Fruit fly (Drosophila melanogaster) whole organism, prepupa: ENCODE measurements around the gene Zn72D.

Experiments used
- CG10669 ChIP-seq: fragments of 200-800 bp; sonication (Bioruptor generic); optimal IDR thresholded peaks from 3 replicates; lab custom pipeline; 2018; ENCODE audit warnings: missing biosample characterization, mild to moderate bottlenecking, missing genetic modification characterization, moderate library complexity
- CG11294 ChIP-seq: fragments of 200-800 bp; sonication (Bioruptor generic); IDR thresholded peaks from 2 replicates; pipeline ENCODE4 v1.3.6; 2022; ENCODE audit warnings: missing biosample characterization, missing genetic modification characterization
- CG11762 ChIP-seq: fragments of 200-800 bp; sonication (Bioruptor generic); optimal IDR thresholded peaks from 3 replicates; lab custom pipeline; 2016; ENCODE audit warnings: missing biosample characterization, missing genetic modification characterization; ENCODE audit not compliant: insufficient read depth
- CG11902 ChIP-seq: fragments of 200-800 bp; sonication (Bioruptor generic); optimal IDR thresholded peaks from 3 replicates; lab custom pipeline; 2016; ENCODE audit warnings: missing biosample characterization, missing genetic modification characterization
- CG16779 ChIP-seq: fragments of 200-800 bp; sonication (Bioruptor generic); optimal IDR thresholded peaks from 3 replicates; lab custom pipeline; 2017; ENCODE audit warnings: missing biosample characterization, mild to moderate bottlenecking, missing genetic modification characterization
- CG3032 ChIP-seq: fragments of 200-800 bp; optimal IDR thresholded peaks from 2 replicates; lab custom pipeline; 2019; ENCODE audit warnings: missing biosample characterization, mild to moderate bottlenecking, missing genetic modification characterization, moderate library complexity
- CG31627 ChIP-seq: fragments of 200-800 bp; sonication (Bioruptor generic); optimal IDR thresholded peaks from 3 replicates; lab custom pipeline; 2016; ENCODE audit warnings: missing biosample characterization, missing genetic modification characterization
- CG32006 ChIP-seq: fragments of 200-800 bp; sonication (Bioruptor generic); optimal IDR thresholded peaks from 3 replicates; lab custom pipeline; 2017; ENCODE audit warnings: missing biosample characterization, mild to moderate bottlenecking, missing genetic modification characterization
- CG3919 ChIP-seq: fragments of 200-800 bp; sonication (Bioruptor generic); optimal IDR thresholded peaks from 3 replicates; lab custom pipeline; 2016; ENCODE audit warnings: missing biosample characterization, missing genetic modification characterization
- CG6163 ChIP-seq: fragments of 200-800 bp; sonication (Bioruptor generic); IDR thresholded peaks from 3 replicates; pipeline ENCODE4 v1.3.6; 2022; ENCODE audit warnings: missing biosample characterization, missing genetic modification characterization
- CG6276 ChIP-seq: fragments of 200-800 bp; sonication (Bioruptor generic); optimal IDR thresholded peaks from 2 replicates; lab custom pipeline; 2017; ENCODE audit warnings: missing biosample characterization, mild to moderate bottlenecking, missing genetic modification characterization
- CG6808 ChIP-seq: fragments of 200-800 bp; sonication (Bioruptor generic); optimal IDR thresholded peaks from 3 replicates; lab custom pipeline; 2017; ENCODE audit warnings: missing biosample characterization, missing genetic modification characterization, mild to moderate bottlenecking, moderate library complexity, missing genetic modification reagents
- CG7368 ChIP-seq: fragments of 200-800 bp; sonication (Bioruptor generic); optimal IDR thresholded peaks from 3 replicates; lab custom pipeline; 2016; ENCODE audit warnings: missing biosample characterization, missing genetic modification characterization
- CG8119 ChIP-seq: fragments of 200-800 bp; sonication (Bioruptor generic); IDR thresholded peaks from 3 replicates; pipeline ENCODE4 v1.3.6; 2022; ENCODE audit warnings: missing biosample characterization, missing genetic modification characterization
- CG8319 ChIP-seq: fragments of 200-800 bp; sonication (Bioruptor generic); optimal IDR thresholded peaks from 3 replicates; lab custom pipeline; 2016; ENCODE audit warnings: missing biosample characterization, missing genetic modification characterization
- CG9139 ChIP-seq: fragments of 200-800 bp; sonication (Bioruptor generic); optimal IDR thresholded peaks from 3 replicates; lab custom pipeline; 2017; ENCODE audit warnings: missing biosample characterization, mild to moderate bottlenecking, missing genetic modification characterization
- Eip75B ChIP-seq: fragments of 200-800 bp; sonication (Bioruptor generic); optimal IDR thresholded peaks from 3 replicates; lab custom pipeline; 2016; ENCODE audit warnings: missing biosample characterization, missing genetic modification characterization
- Eip78C ChIP-seq: fragments of 200-800 bp; sonication (Bioruptor generic); peaks from one replicate; lab custom pipeline; 2016; ENCODE audit warnings: missing biosample characterization, missing genetic modification characterization
- Eip93F ChIP-seq: fragments of 200-800 bp; sonication (Bioruptor generic); optimal IDR thresholded peaks from 2 replicates; lab custom pipeline; 2016; ENCODE audit warnings: missing biosample characterization, mild to moderate bottlenecking, missing genetic modification characterization
- Lpt ChIP-seq: fragments of 200-800 bp; sonication (Bioruptor generic); optimal IDR thresholded peaks from 3 replicates; lab custom pipeline; 2016; ENCODE audit warnings: missing biosample characterization, missing genetic modification characterization
- Met ChIP-seq: fragments of 200-800 bp; sonication (Bioruptor generic); optimal IDR thresholded peaks from 3 replicates; lab custom pipeline; 2016; ENCODE audit warnings: missing biosample characterization, missing genetic modification characterization
- OdsH ChIP-seq: fragments of 200-800 bp; sonication (Bioruptor generic); optimal IDR thresholded peaks from 3 replicates; lab custom pipeline; 2016; ENCODE audit warnings: missing biosample characterization, missing genetic modification characterization
- Smox ChIP-seq: fragments of 200-800 bp; sonication (Bioruptor generic); optimal IDR thresholded peaks from 3 replicates; lab custom pipeline; 2016; ENCODE audit warnings: missing biosample characterization, missing genetic modification characterization
- Sox102F ChIP-seq: fragments of 200-800 bp; sonication (Bioruptor generic); optimal IDR thresholded peaks from 2 replicates; lab custom pipeline; 2016; ENCODE audit warnings: missing biosample characterization, mild to moderate bottlenecking, missing genetic modification characterization
- Sox14 ChIP-seq: fragments of 200-800 bp; sonication (Bioruptor generic); optimal IDR thresholded peaks from 3 replicates; lab custom pipeline; 2016; ENCODE audit warnings: missing biosample characterization, missing genetic modification characterization
- achi ChIP-seq: fragments of 200-800 bp; sonication (Bioruptor generic); optimal IDR thresholded peaks from 3 replicates; lab custom pipeline; 2016; ENCODE audit warnings: missing biosample characterization, missing genetic modification characterization
- acj6 ChIP-seq: fragments of 200-800 bp; sonication (Bioruptor generic); optimal IDR thresholded peaks from 3 replicates; lab custom pipeline; 2016; ENCODE audit warnings: missing biosample characterization, missing genetic modification characterization
- cyc ChIP-seq: fragments of 200-800 bp; sonication (Bioruptor generic); optimal IDR thresholded peaks from 3 replicates; lab custom pipeline; 2016; ENCODE audit warnings: missing biosample characterization, missing genetic modification characterization
- dac ChIP-seq: fragments of 200-800 bp; sonication (Bioruptor generic); optimal IDR thresholded peaks from 2 replicates; lab custom pipeline; 2017; ENCODE audit warnings: missing biosample characterization, mild to moderate bottlenecking, missing genetic modification characterization
- esn ChIP-seq: fragments of 200-800 bp; sonication (Bioruptor generic); optimal IDR thresholded peaks from 2 replicates; lab custom pipeline; 2016; ENCODE audit warnings: missing biosample characterization, mild to moderate bottlenecking, missing genetic modification characterization, moderate library complexity
- fd59A ChIP-seq: fragments of 200-800 bp; sonication (Bioruptor generic); optimal IDR thresholded peaks from 2 replicates; lab custom pipeline; 2017; ENCODE audit warnings: missing biosample characterization, mild to moderate bottlenecking, missing genetic modification characterization, missing genetic modification reagents
- fd85E ChIP-seq: fragments of 200-800 bp; sonication (Bioruptor generic); optimal IDR thresholded peaks from 3 replicates; lab custom pipeline; 2016; ENCODE audit warnings: missing biosample characterization, missing genetic modification characterization
- fkh ChIP-seq: fragments of 200-800 bp; sonication (Bioruptor generic); optimal IDR thresholded peaks from 3 replicates; lab custom pipeline; 2017; ENCODE audit warnings: missing biosample characterization, mild to moderate bottlenecking, missing genetic modification characterization, moderate library complexity
- lz ChIP-seq: fragments of 200-800 bp; sonication (Bioruptor generic); optimal IDR thresholded peaks from 3 replicates; lab custom pipeline; 2016; ENCODE audit warnings: missing biosample characterization, missing genetic modification characterization
- net ChIP-seq: fragments of 200-800 bp; sonication (Bioruptor generic); optimal IDR thresholded peaks from 3 replicates; lab custom pipeline; 2016; ENCODE audit warnings: missing biosample characterization, missing genetic modification characterization
- salr ChIP-seq, 2 experiments: fragments of 200-800 bp; sonication (Bioruptor generic); optimal IDR thresholded peaks; 3 replicates each; lab custom pipeline; 2016 to 2018; ENCODE audit warnings: missing biosample characterization in 2 of 2, missing genetic modification characterization in 2 of 2, mild to moderate bottlenecking in 1 of 2
- svp ChIP-seq: fragments of 200-800 bp; sonication (Bioruptor generic); peaks from one replicate; lab custom pipeline; 2016; ENCODE audit warnings: missing biosample characterization, missing genetic modification characterization
- topi ChIP-seq: fragments of 200-800 bp; sonication (Bioruptor generic); optimal IDR thresholded peaks from 3 replicates; lab custom pipeline; 2016; ENCODE audit warnings: missing biosample characterization, missing genetic modification characterization
- vri ChIP-seq: fragments of 200-800 bp; sonication (Bioruptor generic); optimal IDR thresholded peaks from 3 replicates; lab custom pipeline; 2016; ENCODE audit warnings: missing biosample characterization, mild to moderate bottlenecking, missing genetic modification characterization

Gene Zn72D

DNA sequence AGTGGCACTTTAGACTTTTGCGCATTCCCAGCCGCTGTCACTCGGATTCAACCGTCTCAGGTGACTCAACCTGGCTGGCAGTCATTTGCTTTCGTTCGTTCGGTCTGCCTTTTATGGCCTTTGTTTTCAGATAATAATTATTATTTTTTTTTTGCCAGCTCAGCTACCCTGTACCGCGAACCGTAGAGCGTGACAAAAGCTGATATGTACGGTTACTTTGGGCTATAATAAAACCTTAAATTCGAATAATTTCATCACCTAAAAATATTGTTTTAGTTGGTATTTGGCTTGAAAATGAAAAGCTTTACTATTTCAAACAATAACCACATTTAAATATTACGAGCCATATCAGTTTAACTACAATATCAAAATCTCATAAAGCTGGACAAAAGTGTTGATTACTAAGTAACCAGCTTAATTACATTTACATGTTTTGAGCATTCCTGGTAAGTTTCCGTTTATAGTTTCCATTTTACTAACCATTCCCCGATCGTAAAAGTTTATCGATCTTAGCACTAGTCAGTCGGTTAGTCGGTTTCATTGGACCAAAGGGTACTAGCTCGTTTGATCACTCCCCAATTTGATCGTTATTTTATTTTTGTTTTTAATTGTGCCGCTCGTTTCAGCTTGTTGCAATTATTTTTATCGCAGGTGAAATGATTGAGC is 38.6 kb upstream of the Zn72D start:
- TF ChIP-seq esn (GFP tag; lab: Kevin White, UChicago) (peak; percentile 18), Smox (GFP tag; lab: Kevin White, UChicago) (no peak), CG10669 (GFP tag; lab: Kevin White, UChicago) (no peak), Met (GFP tag; lab: Kevin White, UChicago) (peak; percentile 21), CG32006 (GFP tag; lab: Kevin White, UChicago) (no peak), CG3032 (tag; lab: Kevin White, UChicago) (no peak), net (GFP tag; lab: Kevin White, UChicago) (no peak), Sox14 (peak; percentile 43), CG6163 (GFP tag; lab: Robert Waterston, UW) (no peak), Sox102F (GFP tag; lab: Kevin White, UChicago) (peak; percentile 15), CG8319 (GFP tag; lab: Kevin White, UChicago) (no peak), acj6 (GFP tag; lab: Kevin White, UChicago) (no peak), svp (GFP tag; lab: Kevin White, UChicago) (peak; percentile 71), cyc (GFP tag; lab: Kevin White, UChicago) (no peak), CG31627 (GFP tag; lab: Kevin White, UChicago) (no peak), dac (no peak), fd85E (GFP tag; lab: Kevin White, UChicago) (no peak), lz (no peak), Eip93F (GFP tag; lab: Kevin White, UChicago) (peak; percentile 20), CG11902 (no peak), salr (GFP tag; optimal IDR thresholded peaks at IDR 0.05; lab: Kevin White, UChicago) (no peak), Lpt (GFP tag; lab: Kevin White, UChicago) (no peak), fkh (GFP tag; lab: Kevin White, UChicago) (no peak), CG9139 (GFP tag; lab: Kevin White, UChicago) (no peak), CG6808 (GFP tag; lab: Kevin White, UChicago) (no peak), OdsH (GFP tag; lab: Kevin White, UChicago) (no peak), Eip78C (peak; percentile 72), topi (peak; percentile 8), CG16779 (tag; lab: Kevin White, UChicago) (no peak), CG8119 (GFP tag; lab: Robert Waterston, UW) (no peak), achi (GFP tag; lab: Kevin White, UChicago) (no peak), CG6276 (GFP tag; lab: Kevin White, UChicago) (no peak), vri (GFP tag; lab: Kevin White, UChicago) (peak; percentile 6), CG3919 (no peak)
- TF ChIP-seq, all 60 proteins: peak for 9

DNA sequence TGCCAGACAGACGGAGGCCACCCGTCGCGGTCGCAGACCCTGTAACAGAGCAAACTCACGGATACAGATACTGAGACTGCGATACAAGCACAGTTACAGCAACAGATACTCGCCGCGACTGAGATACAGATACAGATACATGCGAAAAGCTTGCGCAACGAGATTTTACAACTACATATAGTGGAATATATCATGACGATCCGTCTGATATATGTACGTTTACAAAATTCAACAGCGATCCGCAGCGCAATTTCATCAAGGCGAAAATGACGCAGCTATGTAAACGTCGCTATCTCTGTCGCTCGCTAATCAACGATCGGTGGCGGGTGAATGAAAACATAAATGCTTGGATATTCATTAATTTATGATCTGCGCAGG is 37.7 kb upstream of the Zn72D start:
- TF ChIP-seq CG6276 (GFP tag; lab: Kevin White, UChicago), result no peak
- TF ChIP-seq CG11294 (GFP tag; lab: Robert Waterston, UW), result 0 out of 2 replicates have a peak, but pooled peaks have one; percentile 5
- TF ChIP-seq Eip93F (GFP tag; lab: Kevin White, UChicago), result no peak
- TF ChIP-seq Eip78C, result peak; percentile 15
- TF ChIP-seq vri (GFP tag; lab: Kevin White, UChicago), result peak; percentile 57
- TF ChIP-seq CG7368 (GFP tag; lab: Kevin White, UChicago), result no peak
- TF ChIP-seq topi, result no peak
- TF ChIP-seq CG6163 (GFP tag; lab: Robert Waterston, UW), result 0 out of 3 replicates have a peak, but pooled peaks have one; percentile 33
- TF ChIP-seq fd59A (GFP tag; lab: Kevin White, UChicago), result no peak
- TF ChIP-seq CG11762 (GFP tag; lab: Kevin White, UChicago), result no peak
- TF ChIP-seq Smox (GFP tag; lab: Kevin White, UChicago), result no peak
- peak; percentile 59 for TF ChIP-seq fkh (GFP tag; lab: Kevin White, UChicago)
- TF ChIP-seq Eip75B (GFP tag; lab: Kevin White, UChicago), result no peak
